Worm (Caenorhabditis elegans) whole organism, late embryonic: ENCODE data around the gene srv-10.

ENCODE experiments used
- C08G9.2 ChIP-seq: sonication (generic microtip); optimal IDR thresholded peaks from 2 replicates; lab custom pipeline; 2016; ENCODE audit warnings: mild to moderate bottlenecking, missing genetic modification characterization, moderate library complexity, missing compliant biosample characterization
- ama-1 ChIP-seq: fragments of 150-350 bp; optimal IDR thresholded peaks from 2 replicates; lab custom pipeline; 2014
- ceh-14 ChIP-seq: sonication (generic microtip); optimal IDR thresholded peaks from 2 replicates; lab custom pipeline; 2016; ENCODE audit warnings: missing genotype, missing genetic modification characterization, missing compliant biosample characterization
- ceh-18 ChIP-seq: sonication (generic microtip); optimal IDR thresholded peaks from 2 replicates; lab custom pipeline; 2016; ENCODE audit warnings: missing genetic modification characterization, missing compliant biosample characterization
- ceh-19 ChIP-seq: fragments of 200-800 bp; sonication (Bioruptor generic); optimal IDR thresholded peaks from 2 replicates; lab custom pipeline; 2018; ENCODE audit warnings: mild to moderate bottlenecking, missing genetic modification characterization, missing compliant biosample characterization
- ceh-2 ChIP-seq: sonication (generic microtip); optimal IDR thresholded peaks from 2 replicates; lab custom pipeline; 2016; ENCODE audit warnings: missing genotype, missing genetic modification characterization, missing compliant biosample characterization
- ceh-22 ChIP-seq: sonication (generic microtip); optimal IDR thresholded peaks from 2 replicates; lab custom pipeline; 2017; ENCODE audit warnings: missing biosample characterization, missing genetic modification characterization
- ceh-24 ChIP-seq: sonication (generic microtip); optimal IDR thresholded peaks from 2 replicates; lab custom pipeline; 2016; ENCODE audit warnings: mild to moderate bottlenecking, missing genetic modification characterization, missing compliant biosample characterization
- ceh-31 ChIP-seq: sonication (generic microtip); optimal IDR thresholded peaks from 2 replicates; lab custom pipeline; 2016; ENCODE audit warnings: missing genetic modification characterization, missing compliant biosample characterization
- ceh-6 ChIP-seq: fragments of 200-800 bp; sonication (Bioruptor generic); optimal IDR thresholded peaks from 2 replicates; lab custom pipeline; 2018; ENCODE audit warnings: mild to moderate bottlenecking, missing genetic modification characterization, missing compliant biosample characterization
- ceh-9 ChIP-seq: sonication (generic microtip); optimal IDR thresholded peaks from 2 replicates; lab custom pipeline; 2016; ENCODE audit warnings: mild to moderate bottlenecking, missing genetic modification characterization, inconsistent platforms, missing compliant biosample characterization
- elt-2 ChIP-seq: sonication (generic microtip); optimal IDR thresholded peaks from 2 replicates; lab custom pipeline; 2016; ENCODE audit warnings: missing genetic modification reagents, missing genetic modification characterization, missing compliant biosample characterization
- hlh-15 ChIP-seq: sonication (generic microtip); optimal IDR thresholded peaks from 2 replicates; lab custom pipeline; 2016; ENCODE audit warnings: missing genetic modification characterization, missing compliant biosample characterization
- hlh-30 ChIP-seq: sonication (generic microtip); optimal IDR thresholded peaks from 2 replicates; lab custom pipeline; 2017; ENCODE audit warnings: antibody characterized with exemption, missing genetic modification characterization, missing compliant biosample characterization; ENCODE audit not compliant: insufficient read depth
- hlh-6 ChIP-seq: sonication (generic microtip); optimal IDR thresholded peaks from 2 replicates; lab custom pipeline; 2016; ENCODE audit warnings: missing genotype, missing genetic modification characterization, missing compliant biosample characterization
- lim-6 ChIP-seq: sonication (generic microtip); optimal IDR thresholded peaks from 2 replicates; lab custom pipeline; 2016; ENCODE audit warnings: missing genetic modification characterization, missing compliant biosample characterization
- lin-11 ChIP-seq: fragments of 200-800 bp; sonication (Bioruptor generic); optimal IDR thresholded peaks from 2 replicates; lab custom pipeline; 2018; ENCODE audit warnings: mild to moderate bottlenecking, missing genetic modification characterization, missing compliant biosample characterization
- mec-3 ChIP-seq: sonication (generic microtip); optimal IDR thresholded peaks from 2 replicates; lab custom pipeline; 2016; ENCODE audit warnings: borderline replicate concordance, missing genetic modification characterization, missing compliant biosample characterization
- nfya-1 ChIP-seq: sonication (generic microtip); optimal IDR thresholded peaks from 2 replicates; lab custom pipeline; 2017; ENCODE audit warnings: missing genetic modification characterization, mild to moderate bottlenecking, missing compliant biosample characterization, antibody characterized with exemption, moderate library complexity
- nhr-11 ChIP-seq: fragments of 150-350 bp; optimal IDR thresholded peaks from 2 replicates; lab custom pipeline; 2014; ENCODE audit warnings: missing biosample characterization, missing genetic modification characterization
- nhr-232 ChIP-seq: sonication (generic microtip); optimal IDR thresholded peaks from 2 replicates; lab custom pipeline; 2016; ENCODE audit warnings: missing genetic modification characterization, missing compliant biosample characterization
- npax-4 ChIP-seq: sonication (generic microtip); optimal IDR thresholded peaks from 2 replicates; lab custom pipeline; 2016; ENCODE audit warnings: missing genetic modification characterization, missing compliant biosample characterization
- pha-2 ChIP-seq: sonication (generic microtip); optimal IDR thresholded peaks from 2 replicates; lab custom pipeline; 2017; ENCODE audit warnings: mild to moderate bottlenecking, missing genetic modification characterization, missing compliant biosample characterization
- pqm-1 ChIP-seq: sonication (generic microtip); optimal IDR thresholded peaks from 2 replicates; lab custom pipeline; 2016; ENCODE audit warnings: missing genetic modification characterization, missing compliant biosample characterization
- syd-9 ChIP-seq: sonication (generic microtip); optimal IDR thresholded peaks from 2 replicates; lab custom pipeline; 2016; ENCODE audit warnings: mild to moderate bottlenecking, missing genetic modification characterization, moderate library complexity, missing compliant biosample characterization
- tbx-2 ChIP-seq: sonication (generic microtip); optimal IDR thresholded peaks from 2 replicates; lab custom pipeline; 2016; ENCODE audit warnings: missing genetic modification characterization, missing compliant biosample characterization
- unc-42 ChIP-seq: sonication (generic microtip); optimal IDR thresholded peaks from 2 replicates; lab custom pipeline; 2016; ENCODE audit warnings: missing genotype, missing genetic modification characterization, missing compliant biosample characterization
- unc-55 ChIP-seq: sonication (generic microtip); optimal IDR thresholded peaks from 2 replicates; lab custom pipeline; 2017; ENCODE audit warnings: missing biosample characterization, missing genetic modification reagents, missing genetic modification characterization
- zip-5 ChIP-seq: sonication (generic microtip); optimal IDR thresholded peaks from 2 replicates; lab custom pipeline; 2016; ENCODE audit warnings: missing genetic modification characterization, missing compliant biosample characterization
- ztf-16 ChIP-seq: sonication (generic microtip); optimal IDR thresholded peaks from 2 replicates; lab custom pipeline; 2017; ENCODE audit warnings: missing genetic modification characterization, missing compliant biosample characterization

Gene srv-10

DNA sequence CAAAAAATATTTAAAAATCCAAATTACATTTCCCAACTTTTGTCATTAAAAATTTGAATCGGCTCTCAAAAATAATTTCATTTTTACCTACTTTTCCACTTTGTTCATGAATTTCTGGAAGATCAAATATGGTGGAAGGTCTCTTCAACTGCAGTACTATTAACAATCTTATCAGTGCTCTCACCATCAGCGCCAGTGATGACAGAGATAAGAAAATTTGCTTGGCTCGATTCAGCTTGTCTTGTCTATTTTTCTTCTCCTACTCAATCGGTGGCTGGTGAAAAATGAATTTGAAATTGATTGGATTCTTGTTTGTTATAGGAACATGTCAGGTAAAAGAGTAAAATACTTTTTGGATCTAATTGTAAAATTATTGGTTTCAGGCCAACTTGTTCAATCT is 42.7 kb upstream of the srv-10 start, which contains the start of gene cpz-2:
cpz-2 (plus strand) TSS at position 210 of the 400 bp plus-strand sequence.
- TF ChIP-seq pha-2 (tag; lab: Kevin White, UChicago): no peak
- peak; percentile 72 for TF ChIP-seq elt-2

DNA sequence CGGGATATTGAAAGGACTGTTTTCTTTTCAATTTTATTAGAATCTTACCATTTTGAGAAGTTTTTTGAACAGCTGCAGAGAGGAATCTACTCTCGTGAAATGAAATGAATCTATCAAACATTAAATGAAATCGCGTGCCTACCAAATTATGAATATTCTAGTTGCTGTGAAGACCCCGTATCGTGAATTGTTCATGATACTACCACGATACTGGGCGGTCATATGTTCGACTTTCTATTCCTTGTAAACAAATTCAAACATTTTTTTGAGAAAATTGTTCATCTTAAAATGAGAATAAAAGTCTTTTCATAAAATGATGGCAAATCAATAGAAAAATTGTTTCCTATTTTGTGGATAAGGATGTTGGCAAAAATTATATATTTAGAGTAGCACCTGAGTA is 37.9 kb upstream of the srv-10 start, which contains the start of gene gcy-34:
gcy-34 (minus strand) TSS at position 101 of the 400 bp plus-strand sequence.
- TF ChIP-seq ceh-24 (tag; lab: Kevin White, UChicago): no peak
- TF ChIP-seq ceh-2: no peak
- no peak for TF ChIP-seq hlh-15 (tag; lab: Kevin White, UChicago)
- no peak for TF ChIP-seq ceh-6
- TF ChIP-seq nhr-232 (tag; lab: Kevin White, UChicago): no peak
- no peak for TF ChIP-seq pqm-1
- TF ChIP-seq unc-42 (tag; lab: Kevin White, UChicago): no peak
- no peak for TF ChIP-seq ceh-19 (GFP tag; lab: Kevin White, UChicago)
- no peak for TF ChIP-seq lin-11 (tag; lab: Kevin White, UChicago)
- no peak for TF ChIP-seq ceh-18
- TF ChIP-seq lim-6 (tag; lab: Kevin White, UChicago): no peak
- no peak for TF ChIP-seq syd-9
- TF ChIP-seq zip-5 (tag; lab: Kevin White, UChicago): no peak
- TF ChIP-seq hlh-6: no peak
- TF ChIP-seq, all 69 proteins: peak for 0

DNA sequence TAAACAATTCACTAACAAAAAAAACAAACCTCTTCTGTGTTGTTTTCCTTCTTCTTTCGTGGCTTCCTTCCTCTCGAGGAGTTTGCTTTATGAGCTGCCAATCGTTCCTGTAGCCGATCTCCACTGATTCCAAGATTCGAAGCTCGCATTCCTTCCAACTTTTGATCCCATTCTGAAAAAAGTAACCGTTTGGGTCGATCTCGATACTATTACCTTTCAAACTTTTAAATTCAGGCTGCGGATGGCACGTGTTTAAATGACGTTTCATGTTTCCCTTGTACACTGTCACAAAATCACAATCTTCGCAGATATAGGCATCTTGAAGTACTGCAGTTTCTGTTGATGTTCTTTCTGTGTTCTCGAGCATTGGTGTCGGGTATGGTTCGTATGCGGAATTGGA is 36.2 kb upstream of the srv-10 start:
- no peak for TF ChIP-seq zip-5 (tag; lab: Kevin White, UChicago)
- TF ChIP-seq ama-1 (lab: Kevin White, UChicago): peak; percentile 10

DNA sequence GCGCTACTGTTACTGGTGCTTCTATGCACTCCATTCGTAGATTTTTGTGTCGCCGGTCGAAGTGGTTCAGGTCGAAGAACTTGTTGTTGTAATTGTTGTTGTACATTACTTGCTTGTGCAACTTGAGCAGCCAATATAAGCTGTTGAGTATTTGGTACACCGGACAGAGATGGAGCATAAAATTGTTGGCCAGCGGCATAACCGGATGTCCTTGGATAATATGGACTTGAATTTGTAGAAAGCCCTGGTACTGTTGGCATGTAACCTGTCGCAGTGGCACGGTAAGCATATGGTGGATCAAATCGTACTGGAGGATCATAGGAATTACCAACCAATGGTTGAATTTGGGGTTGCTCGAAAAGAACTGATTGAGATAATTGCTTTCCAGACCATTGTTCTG is 34.7 kb upstream of the srv-10 start:
- TF ChIP-seq hlh-6 (no peak), ceh-2 (no peak), hlh-30 (no peak), ceh-6 (no peak), ceh-9 (tag; lab: Kevin White, UChicago) (no peak), ztf-16 (tag; lab: Kevin White, UChicago) (no peak), mec-3 (tag; lab: Kevin White, UChicago) (no peak)

DNA sequence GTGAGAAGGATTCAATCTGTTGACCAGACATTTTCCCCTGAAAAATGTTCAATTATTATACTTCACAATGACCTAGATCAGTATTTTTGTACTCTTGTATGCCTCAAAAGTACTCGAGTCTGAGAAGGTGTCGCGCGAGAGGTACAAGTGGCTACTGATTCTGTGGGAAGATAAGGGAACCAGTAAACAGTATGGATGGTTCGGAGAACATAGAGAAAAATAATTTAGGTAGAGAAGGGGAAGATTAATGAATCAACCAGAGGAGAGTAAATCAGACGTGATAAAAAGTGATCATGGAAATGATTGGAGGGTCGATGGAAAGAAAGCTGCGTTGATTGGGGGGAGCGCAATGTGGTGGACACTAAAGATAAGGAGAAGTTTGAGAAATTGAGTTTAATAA is 34.3 kb upstream of the srv-10 start:
- TF ChIP-seq unc-55 (GFP tag; lab: Kevin White, UChicago): no peak
- TF ChIP-seq lin-11 (tag; lab: Kevin White, UChicago): no peak

DNA sequence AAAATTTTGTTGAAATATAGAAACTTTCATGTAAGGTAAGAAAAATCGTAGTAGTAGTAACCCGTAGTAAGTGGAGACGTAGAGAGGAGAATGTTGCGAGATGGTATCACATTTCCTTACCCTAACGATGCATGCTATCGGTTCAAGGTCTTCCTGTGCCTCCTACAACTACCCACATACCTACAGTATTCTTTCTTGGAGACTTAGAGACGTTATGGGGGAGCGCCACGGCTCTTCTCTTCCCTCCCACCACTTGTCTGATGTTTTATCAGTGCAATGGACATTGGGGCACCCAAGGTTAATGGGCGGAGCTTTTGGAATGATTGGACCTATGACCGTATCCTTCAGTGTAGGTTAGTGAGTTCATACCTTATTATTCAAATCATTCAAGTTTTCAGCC is 32.8 kb upstream of the srv-10 start:
- TF ChIP-seq C08G9.2 (tag; lab: Kevin White, UChicago) (no peak), ceh-22 (tag; lab: Kevin White, UChicago) (no peak), hlh-6 (no peak), nfya-1 (tag; lab: Kevin White, UChicago) (peak; percentile 22)

DNA sequence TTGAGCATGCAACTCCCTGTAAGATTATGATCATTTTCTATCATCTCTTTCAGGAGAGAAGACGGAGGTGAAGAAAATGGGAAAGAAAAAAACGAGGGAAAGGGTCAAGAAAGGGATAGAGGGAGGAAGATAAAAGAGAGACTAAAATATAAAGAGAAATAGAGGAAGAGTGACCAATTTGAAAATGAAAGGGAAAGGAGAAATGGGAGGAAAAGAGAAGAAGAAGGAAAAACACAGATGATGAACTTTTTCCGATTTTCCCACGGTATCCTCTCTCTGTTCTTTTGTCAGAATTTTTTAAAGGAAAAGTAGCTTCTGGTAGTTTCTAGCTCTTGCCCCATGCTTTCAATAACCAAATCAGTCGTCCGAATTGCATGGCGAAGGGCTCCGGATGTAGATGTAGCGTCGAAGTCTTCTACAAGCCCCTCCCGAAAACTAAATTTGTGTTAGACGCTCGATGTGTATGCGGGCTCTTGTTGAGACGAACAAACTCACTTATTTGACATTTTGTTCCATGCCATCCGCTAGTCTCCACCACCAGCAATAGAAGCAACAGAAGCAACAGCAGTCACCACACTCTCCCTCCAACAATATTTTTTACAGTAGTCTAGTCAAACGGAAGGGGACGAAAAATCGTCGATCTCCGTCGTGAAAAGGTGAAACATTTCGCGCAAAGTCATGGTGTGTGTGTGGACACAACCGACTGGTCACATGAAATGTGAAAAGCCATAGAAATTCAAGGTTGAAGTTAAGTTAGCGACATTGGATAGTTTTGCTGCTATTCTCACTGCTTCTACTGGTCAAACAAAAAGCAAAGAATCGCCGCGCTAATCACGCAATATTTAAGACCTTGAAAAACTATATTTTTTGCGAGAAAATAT is 32.1 kb upstream of the srv-10 start, which contains the start of gene somi-1:
somi-1 (minus strand) TSS at position 18 of the 881 bp plus-strand sequence.
- TF ChIP-seq tbx-2 (tag; lab: Kevin White, UChicago): peak; percentile 6
- no peak for TF ChIP-seq ceh-9 (tag; lab: Kevin White, UChicago)
- no peak for TF ChIP-seq npax-4 (tag; lab: Kevin White, UChicago)
- TF ChIP-seq ceh-31 (tag; lab: Kevin White, UChicago): peak; percentile 28
- TF ChIP-seq lin-11 (tag; lab: Kevin White, UChicago): no peak
- no peak for TF ChIP-seq ceh-14 (tag; lab: Kevin White, UChicago)
- peak; percentile 98 for TF ChIP-seq unc-42 (tag; lab: Kevin White, UChicago)
- TF ChIP-seq nhr-11: no peak
